Worm (Caenorhabditis elegans) whole organism, early embryonic: Measurements from ENCODE around the gene egl-4.

Source experiments
- aly-1 ChIP-seq: sonication (generic microtip); optimal IDR thresholded peaks from 2 replicates; lab custom pipeline; 2016; ENCODE audit warnings: missing genetic modification characterization, missing compliant biosample characterization
- ama-1 ChIP-seq: fragments of 150-350 bp; optimal IDR thresholded peaks from 2 replicates; lab custom pipeline; 2014
- ceh-36 ChIP-seq: sonication (generic microtip); optimal IDR thresholded peaks from 2 replicates; lab custom pipeline; 2016; ENCODE audit warnings: missing genetic modification characterization, inconsistent platforms, missing compliant biosample characterization
- ets-7 ChIP-seq: sonication (generic microtip); optimal IDR thresholded peaks from 2 replicates; lab custom pipeline; 2016; ENCODE audit warnings: missing genotype, missing genetic modification characterization, missing compliant biosample characterization
- flt-1 ChIP-seq: fragments of 200-800 bp; sonication (Bioruptor generic); IDR thresholded peaks from 2 replicates; pipeline ENCODE4 v1.3.6; 2022; ENCODE audit warnings: missing genetic modification characterization, missing compliant biosample characterization
- hmbx-1 ChIP-seq: sonication (generic microtip); optimal IDR thresholded peaks from 2 replicates; lab custom pipeline; 2016; ENCODE audit warnings: mild to moderate bottlenecking, missing genetic modification characterization, missing compliant biosample characterization
- hmg-4 ChIP-seq: fragments of 200-800 bp; sonication (Bioruptor generic); optimal IDR thresholded peaks from 2 replicates; lab custom pipeline; 2018; ENCODE audit warnings: mild to moderate bottlenecking, missing genetic modification characterization, missing compliant biosample characterization
- hnd-1 ChIP-seq: sonication (generic microtip); optimal IDR thresholded peaks from 2 replicates; lab custom pipeline; 2016; ENCODE audit warnings: missing genetic modification characterization, missing compliant biosample characterization
- pes-1 ChIP-seq: fragments of 200-800 bp; sonication (Bioruptor generic); IDR thresholded peaks from 2 replicates; pipeline ENCODE4 v1.3.6; 2022; ENCODE audit warnings: missing genetic modification reagents, missing genetic modification characterization, missing compliant biosample characterization
- tbx-11 ChIP-seq: fragments of 200-800 bp; sonication (Bioruptor generic); IDR thresholded peaks from 2 replicates; pipeline ENCODE4 v1.3.6; 2022; ENCODE audit warnings: missing genetic modification characterization, missing compliant biosample characterization
- tbx-37 ChIP-seq: fragments of 200-800 bp; sonication (Bioruptor generic); conservative IDR thresholded peaks from 2 replicates; pipeline ENCODE4 v1.3.6; 2022; ENCODE audit warnings: missing genetic modification reagents, missing genetic modification characterization, missing compliant biosample characterization
- tra-4 ChIP-seq: sonication (generic microtip); optimal IDR thresholded peaks from 2 replicates; lab custom pipeline; 2017; ENCODE audit warnings: missing genetic modification characterization, missing compliant biosample characterization

DNA sequence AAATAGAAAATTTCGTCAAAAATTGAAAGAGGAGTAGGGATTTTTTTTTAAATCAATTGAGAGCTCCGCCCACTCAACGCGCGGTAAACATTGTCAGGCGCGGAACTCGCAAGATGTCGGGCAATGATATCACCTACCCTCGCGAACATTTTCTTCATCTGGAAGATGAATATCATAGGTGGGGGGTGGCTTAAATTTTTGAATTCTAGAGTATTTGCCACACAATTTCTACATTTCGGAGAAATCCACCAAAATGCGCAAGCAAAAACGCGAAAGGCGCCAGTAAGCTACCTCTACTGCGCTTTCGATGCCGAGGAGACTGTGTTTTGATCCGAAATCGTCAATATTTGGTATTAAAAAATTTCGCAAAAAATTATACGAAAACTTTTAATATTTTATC, 30.6 kb downstream of the egl-4 start:
- TF ChIP-seq ceh-36 (tag; lab: Kevin White, UChicago) (no peak), ama-1 (no peak), hmg-4 (GFP tag; lab: Kevin White, UChicago) (no peak), aly-1 (tag; lab: Kevin White, UChicago) (no peak), hmbx-1 (no peak), tbx-11 (GFP tag; lab: Robert Waterston, UW) (no peak), pes-1 (GFP tag; lab: Robert Waterston, UW) (no peak), tra-4 (tag; lab: Kevin White, UChicago) (no peak), ets-7 (no peak), tbx-37 (GFP tag; lab: Robert Waterston, UW) (no peak), flt-1 (GFP tag; lab: Robert Waterston, UW) (no peak), hnd-1 (tag; lab: Kevin White, UChicago) (no peak)
